Fruit fly (Drosophila melanogaster): ENCODE results near the gene pigs.

DNA sequence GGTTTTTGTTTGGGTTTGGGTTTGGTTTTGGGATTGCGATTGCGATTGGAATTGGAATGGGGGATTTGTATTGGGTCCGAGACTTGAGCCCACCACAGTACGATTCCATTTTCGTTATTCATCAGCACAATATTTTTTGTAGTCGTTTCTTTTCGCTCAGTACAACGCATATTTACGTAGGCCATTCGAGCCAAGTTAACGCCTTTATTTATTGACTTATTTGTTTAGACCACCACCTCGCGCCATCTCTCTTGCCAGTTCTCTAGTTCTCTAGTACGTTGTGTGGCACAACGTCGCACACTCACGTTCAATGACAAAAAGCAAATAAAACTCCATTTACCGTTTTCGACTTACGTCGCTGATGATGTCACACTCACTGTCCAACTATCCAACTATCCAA is 4.8 kb downstream of the pigs start:
- TF ChIP-seq pan (optimal IDR thresholded peaks at IDR 0.05) (no peak), Myc (optimal IDR thresholded peaks at IDR 0.05) (no peak), Vsx2 (GFP tag; optimal IDR thresholded peaks at IDR 0.05; ENCODE audit: partially characterized antibody) (no peak), HLH106 (tag; optimal IDR thresholded peaks at IDR 0.05) (no peak)
